Worm (Caenorhabditis elegans): ENCODE measurements around the gene F39H12.3.

- TF ChIP-seq klf-2 (GFP tag; conservative IDR thresholded peaks at IDR 0.05), result no peak
- TF ChIP-seq flt-1 (GFP tag; IDR thresholded peaks at IDR 0.05), result no peak
- TF ChIP-seq ztf-29 (GFP tag; IDR thresholded peaks at IDR 0.05), result no peak
- no peak for TF ChIP-seq T22C8.4 (GFP tag; IDR thresholded peaks at IDR 0.05)
- no peak for TF ChIP-seq ref-1 (GFP tag; conservative IDR thresholded peaks at IDR 0.05)
These were observed 25.4 kb downstream of the F39H12.3 start, which contains the start of gene ifd-2 for ce11 chrX:815929-816328.
